Worm (Caenorhabditis elegans): ENCODE measurements around the gene gly-11.

DNA sequence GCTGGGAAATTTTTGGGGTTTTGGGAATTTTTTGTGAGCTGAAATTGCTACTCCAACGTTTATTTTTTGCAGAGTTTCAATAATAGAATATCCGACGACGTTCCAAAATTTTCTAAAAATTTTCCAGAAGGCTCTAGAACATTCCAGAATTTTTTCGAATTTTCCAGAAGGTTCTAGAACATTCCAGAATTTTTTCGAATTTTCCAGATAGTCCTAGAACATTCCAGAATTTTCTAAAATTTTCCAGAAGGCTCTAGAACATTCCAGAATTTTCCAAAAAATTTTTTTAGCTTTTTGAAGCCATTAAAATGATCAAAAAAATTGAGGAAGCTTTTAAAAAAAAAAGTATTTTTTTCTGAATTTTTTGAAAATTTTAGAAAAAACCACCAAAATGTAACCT lies 53.6 kb downstream of the gly-11 start:
- no peak for TF ChIP-seq mes-4 (tag; optimal IDR thresholded peaks at IDR 0.05)
- no peak for TF ChIP-seq ceh-40 (GFP tag; IDR thresholded peaks at IDR 0.05)
- no peak for TF ChIP-seq C06A6.2 (GFP tag; conservative IDR thresholded peaks at IDR 0.05)
- TF ChIP-seq Y95B8A.8 (GFP tag; IDR thresholded peaks at IDR 0.05): no peak
- no peak for TF ChIP-seq unc-62 (GFP tag; optimal IDR thresholded peaks at IDR 0.05)
- TF ChIP-seq ztf-22 (GFP tag; optimal IDR thresholded peaks at IDR 0.05): no peak
- no peak for TF ChIP-seq ama-1 (optimal IDR thresholded peaks at IDR 0.05)
- TF ChIP-seq ama-1 (GFP tag; optimal IDR thresholded peaks at IDR 0.05): no peak
- no peak for TF ChIP-seq ceh-91 (GFP tag; IDR thresholded peaks at IDR 0.05)
- no peak for TF ChIP-seq fkh-3 (tag; optimal IDR thresholded peaks at IDR 0.05)
- TF ChIP-seq pbrm-1 (GFP tag; IDR thresholded peaks at IDR 0.05): no peak
- no peak for TF ChIP-seq madf-6 (GFP tag; IDR thresholded peaks at IDR 0.05)
- no peak for TF ChIP-seq B0035.1 (tag; optimal IDR thresholded peaks at IDR 0.05)
- no peak for TF ChIP-seq D2030.7 (GFP tag; IDR thresholded peaks at IDR 0.05)
- TF ChIP-seq akir-1 (GFP tag; optimal IDR thresholded peaks at IDR 0.05): no peak
